Worm (Caenorhabditis elegans): Measurements from ENCODE around the gene Y97E10AR.3.

Gene Y97E10AR.3

ce11 chrV:8007460-8008292 lies at the start of gene Y97E10AR.3:
Gene Y97E10AR.3 (minus strand): TSS chrV:8007510.
- TF ChIP-seq xbp-1 (tag; optimal IDR thresholded peaks at IDR 0.05) (no peak), vab-15 (tag; optimal IDR thresholded peaks at IDR 0.05) (no peak), C16A3.4 (tag; optimal IDR thresholded peaks at IDR 0.05) (no peak), ceh-8 (GFP tag; optimal IDR thresholded peaks at IDR 0.05) (no peak), unc-30 (tag; optimal IDR thresholded peaks at IDR 0.05) (no peak), ztf-4 (tag; optimal IDR thresholded peaks at IDR 0.05) (no peak), dsc-1 (tag; optimal IDR thresholded peaks at IDR 0.05) (no peak), tbx-2 (tag; optimal IDR thresholded peaks at IDR 0.05) (no peak), nhr-28 (tag; optimal IDR thresholded peaks at IDR 0.05) (no peak), grh-1 (GFP tag; IDR thresholded peaks at IDR 0.05) (no peak), elt-2 (tag; optimal IDR thresholded peaks at IDR 0.05) (no peak), blmp-1 (tag; optimal IDR thresholded peaks at IDR 0.05) (no peak), unc-62 (GFP tag; optimal IDR thresholded peaks at IDR 0.05) (no peak)

ce11 chrV:8055170-8055569 lies 47.9 kb upstream of the Y97E10AR.3 start:
- TF ChIP-seq blmp-1 (tag; optimal IDR thresholded peaks at IDR 0.05) = peak; percentile 79
- TF ChIP-seq dsc-1 (tag; optimal IDR thresholded peaks at IDR 0.05) = no peak

- peak; percentile 16 for TF ChIP-seq blmp-1 (tag; optimal IDR thresholded peaks at IDR 0.05)
- peak; percentile 9 for TF ChIP-seq nhr-85 (tag)
- TF ChIP-seq lin-15B (tag; optimal IDR thresholded peaks at IDR 0.05) = no peak
Observed at ce11 chrV:8054130-8054529, 46.8 kb upstream of the Y97E10AR.3 start, which contains the start of gene ZC513.2. Gene ZC513.2 (plus strand): TSS chrV:8054430.

- TF ChIP-seq lin-15B (tag; optimal IDR thresholded peaks at IDR 0.05) = no peak
- TF ChIP-seq nhr-20 (tag; optimal IDR thresholded peaks at IDR 0.05) = no peak
- no peak for TF ChIP-seq nhr-12 (tag; optimal IDR thresholded peaks at IDR 0.05)
- TF ChIP-seq nhr-77 (tag; optimal IDR thresholded peaks at IDR 0.05) = no peak
- no peak for TF ChIP-seq nhr-85 (tag)
- no peak for TF ChIP-seq pqm-1 (tag; optimal IDR thresholded peaks at IDR 0.05)
- TF ChIP-seq lin-39 (tag; optimal IDR thresholded peaks at IDR 0.05) = no peak
- TF ChIP-seq rnt-1 (tag; optimal IDR thresholded peaks at IDR 0.05) = no peak
- TF ChIP-seq pax-3 (tag; optimal IDR thresholded peaks at IDR 0.05) = no peak
- no peak for TF ChIP-seq nhr-19 (GFP tag; conservative IDR thresholded peaks at IDR 0.05)
- TF ChIP-seq mep-1 (tag; optimal IDR thresholded peaks at IDR 0.05) = no peak
- TF ChIP-seq Y116A8C.19 (tag; optimal IDR thresholded peaks at IDR 0.05; ENCODE audit: borderline replicate concordance) = no peak
- no peak for TF ChIP-seq ceh-90 (tag; optimal IDR thresholded peaks at IDR 0.05)
- no peak for TF ChIP-seq C34B4.2 (tag; optimal IDR thresholded peaks at IDR 0.05)
- no peak for TF ChIP-seq ces-1 (GFP tag; optimal IDR thresholded peaks at IDR 0.05)
- TF ChIP-seq aha-1 (tag; optimal IDR thresholded peaks at IDR 0.05) = no peak
- no peak for TF ChIP-seq irx-1 (tag; optimal IDR thresholded peaks at IDR 0.05)
Observed at ce11 chrV:8051851-8052250, 44.5 kb upstream of the Y97E10AR.3 start, which contains the start of gene sth-1. Gene sth-1 (plus strand): TSS chrV:8052151.

- TF ChIP-seq nhr-77 (tag; optimal IDR thresholded peaks at IDR 0.05) (no peak), blmp-1 (tag; optimal IDR thresholded peaks at IDR 0.05) (peak; percentile 21), grh-1 (GFP tag; IDR thresholded peaks at IDR 0.05) (no peak)
Observed at ce11 chrV:8050811-8051210, 43.5 kb upstream of the Y97E10AR.3 start, which contains the start of gene col-43. Gene col-43 (minus strand): TSS chrV:8050911.

ce11 chrV:8050059-8050677 lies 42.9 kb upstream of the Y97E10AR.3 start:
- TF ChIP-seq nhr-237 (tag; optimal IDR thresholded peaks at IDR 0.05) = no peak
- TF ChIP-seq ceh-8 (GFP tag; optimal IDR thresholded peaks at IDR 0.05) = peak; percentile 14
